Fruit fly (Drosophila melanogaster) Kc167 (cell line): Measurements from ENCODE around the gene CG3430.

Experiments
- Myc ChIP-seq: fragments of >200 bp; optimal IDR thresholded peaks from 2 replicates; lab custom pipeline; 2017; ENCODE audit warnings: missing external identifiers
- Sin3A ChIP-seq: fragments of >200 bp; optimal IDR thresholded peaks from 2 replicates; lab custom pipeline; 2018; ENCODE audit warnings: missing external identifiers
- h ChIP-seq: fragments of >200 bp; optimal IDR thresholded peaks from 3 replicates; lab custom pipeline; 2018; ENCODE audit warnings: missing external identifiers
- insv ChIP-seq: fragments of >200 bp; optimal IDR thresholded peaks from 3 replicates; lab custom pipeline; 2018; ENCODE audit warnings: missing external identifiers

DNA sequence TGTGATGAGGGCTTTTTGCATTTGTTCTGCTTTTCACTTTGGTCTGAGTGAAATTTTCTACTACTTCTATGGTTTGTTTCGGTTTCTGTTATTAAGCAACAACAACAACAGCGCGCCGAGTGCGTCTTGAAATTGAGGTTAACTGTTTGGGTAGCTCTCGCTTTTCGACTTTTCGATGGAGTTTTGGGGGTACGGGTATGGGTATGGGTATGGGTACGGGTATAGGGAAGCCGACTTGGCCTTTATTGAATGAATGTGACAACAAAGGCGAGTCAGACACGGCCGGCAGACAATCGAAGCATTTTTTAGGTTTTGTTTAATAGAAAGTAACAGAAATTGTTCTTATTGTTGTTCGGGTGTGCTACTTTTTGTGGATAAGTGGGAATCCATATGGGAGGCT, 50.8 kb downstream of the CG3430 start:
- TF ChIP-seq Myc (no peak), insv (lab: Kevin White, UChicago) (no peak), Sin3A (lab: Kevin White, UChicago) (no peak), h (lab: Kevin White, UChicago) (no peak)
